Worm (Caenorhabditis elegans): ENCODE data around the gene eif-3.B.

eif-3.B gene

DNA sequence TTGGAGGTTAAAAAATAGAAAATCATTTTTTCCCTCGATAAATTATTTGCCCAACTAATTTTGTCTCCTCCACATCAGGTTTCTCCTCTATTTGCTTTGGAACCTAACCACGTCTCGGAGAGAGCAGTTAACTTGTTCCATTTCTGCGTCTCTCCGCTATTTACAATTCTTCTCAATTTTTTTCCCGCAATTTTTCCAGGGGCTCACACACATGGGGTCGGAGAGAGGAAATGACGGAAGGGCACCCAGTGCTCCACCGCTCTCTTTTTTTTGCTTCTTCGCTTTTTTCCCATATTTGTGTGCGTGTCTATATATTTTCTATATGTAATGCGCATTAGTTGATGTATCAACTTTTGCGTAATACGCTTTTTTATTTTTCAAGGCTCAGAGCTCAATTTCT, 15.4 kb downstream of the eif-3.B start:
- TF ChIP-seq ceh-18 (tag; optimal IDR thresholded peaks at IDR 0.05) (peak; percentile 4), elt-4 (tag; optimal IDR thresholded peaks at IDR 0.05) (no peak), unc-42 (tag; optimal IDR thresholded peaks at IDR 0.05) (peak; percentile 41)

ce11 chrII:14811472-14811871, 16.3 kb downstream of the eif-3.B start:
- TF ChIP-seq pat-9 (tag; optimal IDR thresholded peaks at IDR 0.05) = no peak
- no peak for TF ChIP-seq dmd-4 (tag; optimal IDR thresholded peaks at IDR 0.05; ENCODE audit: borderline replicate concordance)
- TF ChIP-seq ttx-3 (tag; optimal IDR thresholded peaks at IDR 0.05) = no peak
- TF ChIP-seq ceh-31 (tag; optimal IDR thresholded peaks at IDR 0.05) = no peak
- no peak for TF ChIP-seq hlh-8 (tag; optimal IDR thresholded peaks at IDR 0.05)
- no peak for TF ChIP-seq rnt-1 (tag; optimal IDR thresholded peaks at IDR 0.05)
- TF ChIP-seq nhr-11 (tag; optimal IDR thresholded peaks at IDR 0.05) = no peak
- no peak for TF ChIP-seq ceh-48 (tag; optimal IDR thresholded peaks at IDR 0.05)
- no peak for TF ChIP-seq elt-2 (tag; optimal IDR thresholded peaks at IDR 0.05)
- no peak for TF ChIP-seq K09A11.1 (tag; optimal IDR thresholded peaks at IDR 0.05; ENCODE audit: insufficient read depth)
- TF ChIP-seq pros-1 (tag; optimal IDR thresholded peaks at IDR 0.05) = no peak

ce11 chrII:14812231-14812630, 17.0 kb downstream of the eif-3.B start, which contains the start of gene osta-3:
Gene osta-3, plus strand, starts transcription at chrII:14812531.
- TF ChIP-seq F13H6.1 (tag; optimal IDR thresholded peaks at IDR 0.05) (no peak), fkh-10 (GFP tag; optimal IDR thresholded peaks at IDR 0.05) (no peak), odd-2 (tag; optimal IDR thresholded peaks at IDR 0.05) (no peak), ttx-3 (tag; optimal IDR thresholded peaks at IDR 0.05) (no peak), unc-86 (tag; optimal IDR thresholded peaks at IDR 0.05) (no peak), ref-2 (tag; optimal IDR thresholded peaks at IDR 0.05) (no peak), ceh-34 (tag; optimal IDR thresholded peaks at IDR 0.05) (no peak), hlh-8 (tag; optimal IDR thresholded peaks at IDR 0.05) (no peak), ceh-19 (GFP tag; optimal IDR thresholded peaks at IDR 0.05) (no peak), dve-1 (tag; optimal IDR thresholded peaks at IDR 0.05) (no peak), ceh-9 (tag; optimal IDR thresholded peaks at IDR 0.05) (no peak), ceh-45 (GFP tag; IDR thresholded peaks at IDR 0.05) (no peak), nhr-232 (tag; optimal IDR thresholded peaks at IDR 0.05) (no peak), dmd-4 (tag; optimal IDR thresholded peaks at IDR 0.05; ENCODE audit: borderline replicate concordance) (no peak), ceh-18 (tag; optimal IDR thresholded peaks at IDR 0.05) (no peak), ceh-31 (tag; optimal IDR thresholded peaks at IDR 0.05) (no peak), hlh-13 (GFP tag; optimal IDR thresholded peaks at IDR 0.05) (no peak), hlh-30 (tag; optimal IDR thresholded peaks at IDR 0.05; ENCODE audit: insufficient read depth) (no peak)

DNA sequence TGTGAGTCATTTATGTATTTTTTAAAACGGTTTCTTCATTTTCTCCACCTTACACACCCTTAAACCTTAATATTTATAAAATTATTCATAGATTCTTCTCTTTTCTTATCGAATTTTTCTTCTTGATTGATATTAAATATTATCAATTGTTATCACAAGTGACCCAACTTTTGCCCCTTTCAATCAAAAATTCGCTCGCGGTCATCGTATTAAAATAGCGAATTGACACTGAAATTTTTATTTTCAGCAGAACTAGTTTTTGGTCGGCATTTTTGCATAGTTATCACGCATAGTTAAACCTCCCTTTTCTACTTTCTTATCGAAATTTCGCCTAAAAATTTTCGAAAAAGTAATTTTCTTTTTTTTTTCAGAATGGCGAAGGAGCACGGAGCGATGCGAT, 17.5 kb downstream of the eif-3.B start:
- TF ChIP-seq dve-1 (tag; optimal IDR thresholded peaks at IDR 0.05) (no peak), elt-2 (tag; optimal IDR thresholded peaks at IDR 0.05) (peak; percentile 38), dmd-4 (tag; optimal IDR thresholded peaks at IDR 0.05; ENCODE audit: borderline replicate concordance) (no peak), che-1 (tag; optimal IDR thresholded peaks at IDR 0.05) (no peak), ceh-31 (tag; optimal IDR thresholded peaks at IDR 0.05) (no peak)

DNA sequence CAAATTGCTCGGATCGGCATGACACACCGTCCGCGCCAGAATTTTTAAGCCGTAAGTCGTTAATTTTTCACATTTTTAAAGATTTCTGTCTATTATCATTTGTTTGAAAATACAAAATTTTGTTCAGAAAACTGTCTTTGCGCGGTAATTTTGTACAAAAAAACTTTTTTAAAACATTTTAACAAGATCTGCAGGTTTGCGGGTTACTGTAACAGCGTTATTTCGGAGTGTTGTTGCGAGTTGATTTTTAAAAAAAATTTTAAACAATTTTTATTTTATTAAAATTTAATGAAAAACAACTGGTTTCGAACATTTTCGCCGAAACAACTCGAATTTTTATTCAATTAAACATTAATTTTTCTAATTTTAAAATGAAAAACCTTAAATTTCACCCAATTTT, 17.9 kb downstream of the eif-3.B start:
- TF ChIP-seq Y22D7AL.16 (tag; optimal IDR thresholded peaks at IDR 0.05) (no peak), ceh-19 (GFP tag; optimal IDR thresholded peaks at IDR 0.05) (no peak), sox-2 (GFP tag; IDR thresholded peaks at IDR 0.05) (no peak), odd-2 (tag; optimal IDR thresholded peaks at IDR 0.05) (no peak)

DNA sequence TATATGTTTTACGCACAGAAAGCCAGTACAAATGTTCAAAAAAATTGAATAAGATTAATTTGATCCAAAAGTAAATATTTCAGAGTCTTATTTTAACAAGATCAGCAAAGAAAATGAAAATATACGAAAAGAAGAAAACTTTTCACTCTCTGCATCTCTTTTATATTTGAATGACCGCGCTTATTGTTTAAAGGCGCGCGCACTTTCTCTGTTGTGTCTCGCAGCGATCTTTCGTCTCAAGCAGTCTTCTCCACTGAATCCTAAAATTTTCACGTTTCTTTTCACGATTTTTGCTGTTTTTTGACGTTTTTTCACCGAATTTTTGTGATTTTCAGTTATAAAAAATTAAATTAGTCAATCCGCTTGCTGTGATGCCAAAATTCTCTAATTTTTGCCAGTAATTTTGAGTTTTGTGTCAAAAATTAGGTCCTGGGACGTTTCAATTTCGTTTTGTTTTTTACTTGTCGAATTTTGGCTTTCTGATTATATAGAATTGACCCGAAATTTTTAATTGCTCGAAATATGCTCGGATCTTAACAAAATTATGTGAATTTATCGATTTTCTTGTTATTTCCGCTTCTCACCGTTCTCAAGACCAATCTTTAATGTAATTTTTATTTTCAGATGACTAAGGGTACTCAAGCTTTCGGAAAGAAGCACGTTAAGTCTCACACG, 19.8 kb downstream of the eif-3.B start, which contains the start of gene W01D2.1:
TSS of gene W01D2.1 (plus strand) at position 625 of the 675 bp plus-strand sequence.
- TF ChIP-seq elt-2 (tag; optimal IDR thresholded peaks at IDR 0.05) (peak; percentile 37), nfya-1 (tag; optimal IDR thresholded peaks at IDR 0.05) (peak; percentile 46), tbx-2 (tag; optimal IDR thresholded peaks at IDR 0.05) (peak; percentile 15), pros-1 (tag; optimal IDR thresholded peaks at IDR 0.05) (no peak), hlh-6 (tag; optimal IDR thresholded peaks at IDR 0.05) (no peak), ceh-2 (tag; optimal IDR thresholded peaks at IDR 0.05) (no peak), unc-55 (GFP tag; optimal IDR thresholded peaks at IDR 0.05) (peak; percentile 63), dve-1 (tag; optimal IDR thresholded peaks at IDR 0.05) (peak; percentile 66), ceh-31 (tag; optimal IDR thresholded peaks at IDR 0.05) (peak; percentile 51), pax-1 (tag; optimal IDR thresholded peaks at IDR 0.05) (peak; percentile 25)

Measured in whole organism, late embryonic.